Fruit fly (Drosophila melanogaster) whole organism, pupa: Measurements from ENCODE around the gene Ir76a.

ENCODE experiments used
- CG12605 ChIP-seq: fragments of 200-800 bp; sonication (Bioruptor generic); IDR thresholded peaks from 2 replicates; pipeline ENCODE4 v1.3.6; 2022; ENCODE audit warnings: missing biosample characterization, missing genetic modification characterization
- CG14655 ChIP-seq: fragments of 200-800 bp; sonication (Bioruptor generic); optimal IDR thresholded peaks from 3 replicates; lab custom pipeline; 2017; ENCODE audit warnings: mild to moderate bottlenecking, missing biosample characterization, missing genetic modification reagents, missing genetic modification characterization
- CG17806 ChIP-seq: fragments of 200-800 bp; sonication (Bioruptor generic); optimal IDR thresholded peaks from 2 replicates; lab custom pipeline; 2018; ENCODE audit warnings: missing biosample characterization, mild to moderate bottlenecking, missing genetic modification characterization, moderate library complexity
- CG9948 ChIP-seq: fragments of 200-800 bp; sonication (Bioruptor generic); optimal IDR thresholded peaks from 2 replicates; lab custom pipeline; 2018; ENCODE audit warnings: missing biosample characterization, mild to moderate bottlenecking, missing genetic modification characterization, moderate library complexity
- EcR ChIP-seq: fragments of 200-800 bp; sonication (Bioruptor generic); optimal IDR thresholded peaks from 3 replicates; lab custom pipeline; 2019; ENCODE audit warnings: missing biosample characterization, missing genetic modification characterization, mild to moderate bottlenecking, moderate library complexity, missing genetic modification reagents
- Pif1B ChIP-seq: fragments of 200-800 bp; sonication (Bioruptor generic); optimal IDR thresholded peaks from 3 replicates; lab custom pipeline; 2016; ENCODE audit warnings: missing biosample characterization, missing genetic modification characterization
- Snoo ChIP-seq: fragments of 200-800 bp; sonication (Bioruptor generic); optimal IDR thresholded peaks from 3 replicates; lab custom pipeline; 2017; ENCODE audit warnings: missing biosample characterization, mild to moderate bottlenecking, missing genetic modification characterization, inconsistent platforms
- gl ChIP-seq: fragments of 200-800 bp; sonication (Bioruptor generic); optimal IDR thresholded peaks from 2 replicates; lab custom pipeline; 2018; ENCODE audit warnings: missing biosample characterization, mild to moderate bottlenecking, missing genetic modification characterization

DNA sequence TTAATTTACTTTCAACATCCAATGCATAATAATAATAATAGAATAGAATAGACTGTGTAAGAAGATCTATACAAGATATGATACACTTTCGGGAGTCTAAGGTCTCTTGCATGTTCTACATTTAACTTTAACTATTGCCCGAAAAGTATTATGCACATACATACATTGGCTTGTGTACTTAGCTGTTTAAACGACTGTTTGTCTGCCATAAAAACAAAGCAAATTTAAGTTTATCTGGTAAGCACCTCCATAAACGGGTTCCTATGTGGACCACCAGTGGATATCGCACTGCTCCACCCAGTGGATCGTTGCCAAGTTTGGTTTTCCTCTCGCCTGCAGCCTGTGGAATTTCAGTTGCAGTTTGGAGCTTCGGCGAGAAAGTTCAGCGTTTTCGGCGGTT lies 47.9 kb downstream of the Ir76a start:
- TF ChIP-seq CG14655 (GFP tag; lab: Kevin White, UChicago): no peak
- TF ChIP-seq EcR (GFP tag; lab: Kevin White, UChicago): no peak
- no peak for TF ChIP-seq Pif1B
- TF ChIP-seq CG17806 (tag; lab: Kevin White, UChicago): no peak
- TF ChIP-seq Snoo: no peak
- TF ChIP-seq gl (tag; lab: Kevin White, UChicago): no peak
- TF ChIP-seq CG9948: no peak
- no peak for TF ChIP-seq CG12605 (GFP tag; lab: Robert Waterston, UW)
